Worm (Caenorhabditis elegans) whole organism, early embryonic: ENCODE results near the gene srbc-20.

Source experiments
- F13C5.2 ChIP-seq: sonication (generic microtip); optimal IDR thresholded peaks from 2 replicates; lab custom pipeline; 2017; ENCODE audit warnings: mild to moderate bottlenecking, missing genetic modification characterization, inconsistent platforms, missing compliant biosample characterization
- ama-1 ChIP-seq: fragments of 150-350 bp; optimal IDR thresholded peaks from 2 replicates; lab custom pipeline; 2014
- ceh-13 ChIP-seq: fragments of 200-800 bp; sonication (Bioruptor generic); optimal IDR thresholded peaks from 2 replicates; lab custom pipeline; 2018; ENCODE audit warnings: mild to moderate bottlenecking, missing genetic modification characterization, missing compliant biosample characterization
- ceh-36 ChIP-seq: sonication (generic microtip); optimal IDR thresholded peaks from 2 replicates; lab custom pipeline; 2016; ENCODE audit warnings: missing genetic modification characterization, inconsistent platforms, missing compliant biosample characterization
- ets-7 ChIP-seq: sonication (generic microtip); optimal IDR thresholded peaks from 2 replicates; lab custom pipeline; 2016; ENCODE audit warnings: missing genotype, missing genetic modification characterization, missing compliant biosample characterization
- flt-1 ChIP-seq: fragments of 200-800 bp; sonication (Bioruptor generic); IDR thresholded peaks from 2 replicates; pipeline ENCODE4 v1.3.6; 2022; ENCODE audit warnings: missing genetic modification characterization, missing compliant biosample characterization
- hmbx-1 ChIP-seq: sonication (generic microtip); optimal IDR thresholded peaks from 2 replicates; lab custom pipeline; 2016; ENCODE audit warnings: mild to moderate bottlenecking, missing genetic modification characterization, missing compliant biosample characterization
- hmg-4 ChIP-seq: fragments of 200-800 bp; sonication (Bioruptor generic); optimal IDR thresholded peaks from 2 replicates; lab custom pipeline; 2018; ENCODE audit warnings: mild to moderate bottlenecking, missing genetic modification characterization, missing compliant biosample characterization
- pes-1 ChIP-seq: fragments of 200-800 bp; sonication (Bioruptor generic); IDR thresholded peaks from 2 replicates; pipeline ENCODE4 v1.3.6; 2022; ENCODE audit warnings: missing genetic modification reagents, missing genetic modification characterization, missing compliant biosample characterization
- tbx-11 ChIP-seq: fragments of 200-800 bp; sonication (Bioruptor generic); IDR thresholded peaks from 2 replicates; pipeline ENCODE4 v1.3.6; 2022; ENCODE audit warnings: missing genetic modification characterization, missing compliant biosample characterization

DNA sequence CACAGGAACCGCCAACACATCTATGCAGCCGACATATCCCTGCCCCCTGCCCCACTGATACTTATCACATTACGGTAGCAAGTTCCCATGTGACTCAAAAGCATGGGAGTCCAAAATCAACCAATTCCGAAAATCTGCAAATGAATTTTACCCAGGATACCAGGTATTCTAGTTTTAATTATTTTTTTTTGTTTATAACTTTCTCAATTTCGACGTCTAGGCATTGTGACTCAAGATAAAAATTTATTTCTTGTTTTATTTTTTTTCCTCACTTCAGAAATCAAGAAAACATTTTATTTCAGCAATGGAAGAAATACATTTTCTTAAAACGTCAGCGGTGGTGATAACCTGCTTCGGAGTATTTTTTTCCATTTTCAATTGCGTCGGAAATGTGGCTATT is 4.6 kb downstream of the srbc-20 start, which contains the start of gene srbc-24:
- TF ChIP-seq ets-7 (no peak), ama-1 (lab: Kevin White, UChicago) (no peak), flt-1 (GFP tag; lab: Robert Waterston, UW) (no peak), ceh-13 (GFP tag; lab: Kevin White, UChicago) (no peak), pes-1 (GFP tag; lab: Robert Waterston, UW) (no peak), ceh-36 (tag; lab: Kevin White, UChicago) (no peak), tbx-11 (GFP tag; lab: Robert Waterston, UW) (no peak), F13C5.2 (tag; lab: Kevin White, UChicago) (no peak), hmg-4 (GFP tag; lab: Kevin White, UChicago) (no peak), hmbx-1 (tag; lab: Kevin White, UChicago) (no peak)
